Worm (Caenorhabditis elegans) whole organism, L2 larva: ENCODE measurements around the gene F32D8.7.

Source experiments
- F13H6.1 ChIP-seq: sonication (generic microtip); optimal IDR thresholded peaks from 2 replicates; lab custom pipeline; 2016; ENCODE audit warnings: missing genetic modification characterization, missing compliant biosample characterization
- aly-2 ChIP-seq: fragments of 150-350 bp; optimal IDR thresholded peaks from 2 replicates; lab custom pipeline; 2014; ENCODE audit warnings: missing biosample characterization, missing genetic modification characterization
- blmp-1 ChIP-seq: sonication (generic microtip); optimal IDR thresholded peaks from 2 replicates; lab custom pipeline; 2017; ENCODE audit warnings: missing genetic modification characterization, mild to moderate bottlenecking, missing compliant biosample characterization, antibody characterized with exemption, moderate library complexity; ENCODE audit not compliant: insufficient read depth
- dmd-4 ChIP-seq: sonication (generic microtip); optimal IDR thresholded peaks from 2 replicates; lab custom pipeline; 2017; ENCODE audit warnings: missing biosample characterization, missing genetic modification characterization
- elt-1 ChIP-seq: fragments of 150-350 bp; optimal IDR thresholded peaks from 2 replicates; lab custom pipeline; 2014; ENCODE audit warnings: missing biosample characterization, missing genetic modification characterization
- lin-13 ChIP-seq: fragments of 150-350 bp; optimal IDR thresholded peaks from 2 replicates; lab custom pipeline; 2014; ENCODE audit warnings: missing biosample characterization, missing genetic modification reagents, missing genetic modification characterization
- nhr-11 ChIP-seq: fragments of 150-350 bp; optimal IDR thresholded peaks from 2 replicates; lab custom pipeline; 2014; ENCODE audit warnings: missing biosample characterization, missing genetic modification characterization
- peb-1 ChIP-seq: fragments of 150-350 bp; optimal IDR thresholded peaks from 2 replicates; lab custom pipeline; 2014; ENCODE audit warnings: missing biosample characterization, missing genetic modification characterization
- skn-1 ChIP-seq: sonication (generic microtip); optimal IDR thresholded peaks from 2 replicates; lab custom pipeline; 2017; ENCODE audit warnings: missing biosample characterization, missing genetic modification characterization

ce11 chrV:10883478-10883877 lies 14.8 kb upstream of the F32D8.7 start, which contains the start of gene F32D8.2:
- TF ChIP-seq blmp-1 (tag; lab: Kevin White, UChicago), result no peak
- no peak for TF ChIP-seq peb-1 (tag; lab: Kevin White, UChicago)
- TF ChIP-seq lin-13 (GFP tag; lab: Kevin White, UChicago), result no peak
- TF ChIP-seq nhr-11, result no peak
- no peak for TF ChIP-seq aly-2 (tag; lab: Kevin White, UChicago)
- TF ChIP-seq F13H6.1 (tag; lab: Kevin White, UChicago), result no peak
- TF ChIP-seq dmd-4 (tag; lab: Kevin White, UChicago), result no peak
- TF ChIP-seq skn-1 (tag; lab: Kevin White, UChicago), result no peak
- TF ChIP-seq elt-1 (tag; lab: Kevin White, UChicago), result no peak
